Worm (Caenorhabditis elegans): Measurements from ENCODE around the gene C25H3.11.
A peak's percentile ranks its signal among the peaks of the same experiment; 100 is the strongest.

C25H3.11 gene

DNA sequence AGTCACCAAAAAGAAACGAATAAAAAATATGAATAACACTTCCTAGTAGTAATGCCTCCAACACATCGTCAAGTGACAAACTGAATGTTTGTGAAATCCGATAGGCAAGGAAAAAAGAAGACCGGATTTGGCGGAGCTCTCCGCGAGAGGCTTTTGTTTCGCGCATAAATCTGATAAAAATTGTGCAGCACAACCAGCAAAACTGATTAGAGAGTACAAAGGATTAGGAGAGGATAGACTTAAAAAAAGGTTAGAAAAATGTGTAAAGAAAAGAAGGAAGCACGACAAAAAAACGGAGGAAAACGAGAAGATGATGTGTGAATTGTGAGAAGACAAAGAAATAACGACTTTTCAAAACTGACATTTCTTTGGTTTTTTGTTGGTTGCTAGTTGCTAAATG, 38.9 kb upstream of the C25H3.11 start, which contains the start of gene rab-3:
rab-3 (minus strand) TSS at position 147 of the 400 bp plus-strand sequence.
- TF ChIP-seq ceh-39 (tag; optimal IDR thresholded peaks at IDR 0.05) (no peak), ces-1 (GFP tag; optimal IDR thresholded peaks at IDR 0.05) (peak; percentile 72)

DNA sequence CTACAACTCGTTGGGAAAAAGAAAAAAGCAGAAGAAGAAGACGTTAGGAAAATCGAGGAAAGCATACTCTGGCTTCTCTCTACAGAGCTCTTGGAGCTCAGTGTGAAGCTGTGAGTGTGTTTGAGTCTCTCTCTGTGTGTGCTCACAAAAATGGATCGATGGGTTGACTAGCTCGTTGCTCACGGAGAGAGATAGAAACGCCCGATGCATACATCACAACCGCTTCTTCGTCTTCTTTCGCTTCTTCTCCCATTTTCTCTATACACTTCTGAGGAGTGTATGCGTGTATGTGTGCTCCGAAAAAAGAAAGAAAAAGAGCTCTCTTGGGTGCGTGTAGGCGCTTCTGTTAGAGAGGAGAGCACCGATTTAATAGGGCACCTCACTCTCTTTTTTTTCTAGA, 36.3 kb upstream of the C25H3.11 start:
- no peak for TF ChIP-seq nhr-76 (tag; optimal IDR thresholded peaks at IDR 0.05)
- TF ChIP-seq mep-1 (tag; optimal IDR thresholded peaks at IDR 0.05), result peak; percentile 25
- no peak for TF ChIP-seq pha-4 (tag; optimal IDR thresholded peaks at IDR 0.05)
- no peak for TF ChIP-seq M03D4.4 (tag; optimal IDR thresholded peaks at IDR 0.05)
- TF ChIP-seq snpc-4 (tag; optimal IDR thresholded peaks at IDR 0.05), result no peak
- TF ChIP-seq flh-1 (GFP tag; optimal IDR thresholded peaks at IDR 0.05), result no peak
- TF ChIP-seq unc-62 (GFP tag; optimal IDR thresholded peaks at IDR 0.05), result no peak
- TF ChIP-seq nhr-2 (tag; optimal IDR thresholded peaks at IDR 0.05), result no peak
- TF ChIP-seq nhr-12 (tag; optimal IDR thresholded peaks at IDR 0.05), result no peak
- no peak for TF ChIP-seq drap-1 (GFP tag; optimal IDR thresholded peaks at IDR 0.05)
- no peak for TF ChIP-seq cnd-1 (tag; optimal IDR thresholded peaks at IDR 0.05)
- no peak for TF ChIP-seq mab-5 (tag; optimal IDR thresholded peaks at IDR 0.05)
- TF ChIP-seq ces-1 (GFP tag; optimal IDR thresholded peaks at IDR 0.05), result peak; percentile 63

DNA sequence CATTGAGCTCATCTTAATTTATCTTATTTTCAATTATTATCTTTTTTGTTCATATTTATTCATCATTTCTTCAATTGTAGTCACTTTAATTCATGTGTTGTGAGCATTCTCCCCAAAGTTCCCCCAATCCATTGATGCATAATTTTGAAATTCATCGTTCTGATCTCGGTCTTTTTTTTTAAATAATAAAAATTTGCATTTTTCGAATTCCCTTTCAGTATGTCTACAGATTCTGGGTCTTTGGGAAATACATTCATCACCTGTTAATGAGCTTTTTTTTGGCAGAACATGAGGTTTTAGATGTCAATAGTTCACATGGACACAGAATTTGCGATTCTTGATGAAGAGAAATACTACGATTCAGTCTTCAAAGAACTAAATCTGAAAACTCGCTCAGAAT, 31.0 kb upstream of the C25H3.11 start, which contains the start of gene damt-1:
damt-1 (plus strand) TSS at position 301 of the 400 bp plus-strand sequence.
- TF ChIP-seq nhr-76 (tag; optimal IDR thresholded peaks at IDR 0.05) (no peak), ceh-83 (GFP tag; optimal IDR thresholded peaks at IDR 0.05) (no peak), blmp-1 (tag; optimal IDR thresholded peaks at IDR 0.05) (no peak), sem-2 (GFP tag; optimal IDR thresholded peaks at IDR 0.05) (no peak), zip-8 (tag; optimal IDR thresholded peaks at IDR 0.05) (no peak), M03D4.4 (tag; optimal IDR thresholded peaks at IDR 0.05) (no peak), mab-5 (tag; optimal IDR thresholded peaks at IDR 0.05) (no peak), unc-39 (tag; optimal IDR thresholded peaks at IDR 0.05) (no peak), bed-3 (GFP tag; optimal IDR thresholded peaks at IDR 0.05) (no peak), nhr-28 (tag; optimal IDR thresholded peaks at IDR 0.05) (no peak), lsy-2 (tag; optimal IDR thresholded peaks at IDR 0.05) (no peak), lin-32 (GFP tag; optimal IDR thresholded peaks at IDR 0.05) (no peak), sptf-1 (tag; optimal IDR thresholded peaks at IDR 0.05) (no peak), flh-1 (GFP tag; optimal IDR thresholded peaks at IDR 0.05) (no peak), pha-4 (tag; optimal IDR thresholded peaks at IDR 0.05) (no peak), ztf-11 (tag; optimal IDR thresholded peaks at IDR 0.05) (no peak), unc-62 (GFP tag; optimal IDR thresholded peaks at IDR 0.05) (no peak), elt-1 (tag; optimal IDR thresholded peaks at IDR 0.05; ENCODE audit: borderline replicate concordance, insufficient read depth) (no peak)

DNA sequence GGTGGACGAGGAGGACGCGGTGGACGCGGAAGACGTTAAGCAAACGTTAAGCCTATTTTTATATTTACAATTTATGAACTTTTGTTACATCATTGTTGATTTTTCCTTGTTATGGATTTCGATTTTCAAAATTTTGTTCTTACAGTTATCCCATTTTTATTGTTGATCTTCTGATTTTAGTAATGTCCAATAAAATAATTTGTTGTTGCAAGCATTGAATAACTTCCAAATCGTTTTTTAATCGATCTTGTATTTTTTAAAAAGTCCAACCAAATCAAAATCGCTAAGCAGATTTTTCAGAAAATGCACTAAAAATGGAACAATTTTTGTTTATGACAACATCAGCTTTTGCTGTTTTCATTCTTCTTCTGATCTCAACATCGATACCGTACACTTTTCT, 29.0 kb upstream of the C25H3.11 start, which contains the start of gene zipt-3:
zipt-3 (plus strand) TSS at position 301 of the 400 bp plus-strand sequence.
- no peak for TF ChIP-seq sptf-1 (tag; optimal IDR thresholded peaks at IDR 0.05)
- no peak for TF ChIP-seq ham-2 (GFP tag; optimal IDR thresholded peaks at IDR 0.05)
- no peak for TF ChIP-seq nhr-28 (tag; optimal IDR thresholded peaks at IDR 0.05)
- no peak for TF ChIP-seq flh-1 (GFP tag; optimal IDR thresholded peaks at IDR 0.05)
- TF ChIP-seq ceh-43 (GFP tag; optimal IDR thresholded peaks at IDR 0.05), result no peak
- TF ChIP-seq ztf-11 (tag; optimal IDR thresholded peaks at IDR 0.05), result no peak
- TF ChIP-seq ceh-83 (GFP tag; optimal IDR thresholded peaks at IDR 0.05), result no peak
- no peak for TF ChIP-seq mab-5 (tag; optimal IDR thresholded peaks at IDR 0.05)
- TF ChIP-seq zip-8 (tag; optimal IDR thresholded peaks at IDR 0.05), result no peak
- no peak for TF ChIP-seq bed-3 (GFP tag; optimal IDR thresholded peaks at IDR 0.05)
- no peak for TF ChIP-seq nhr-2 (tag; optimal IDR thresholded peaks at IDR 0.05)
- no peak for TF ChIP-seq lsy-2 (tag; optimal IDR thresholded peaks at IDR 0.05)
- no peak for TF ChIP-seq elt-1 (tag; optimal IDR thresholded peaks at IDR 0.05; ENCODE audit: borderline replicate concordance, insufficient read depth)
- TF ChIP-seq sem-2 (GFP tag; optimal IDR thresholded peaks at IDR 0.05), result no peak
- no peak for TF ChIP-seq ceh-39 (tag; optimal IDR thresholded peaks at IDR 0.05)

DNA sequence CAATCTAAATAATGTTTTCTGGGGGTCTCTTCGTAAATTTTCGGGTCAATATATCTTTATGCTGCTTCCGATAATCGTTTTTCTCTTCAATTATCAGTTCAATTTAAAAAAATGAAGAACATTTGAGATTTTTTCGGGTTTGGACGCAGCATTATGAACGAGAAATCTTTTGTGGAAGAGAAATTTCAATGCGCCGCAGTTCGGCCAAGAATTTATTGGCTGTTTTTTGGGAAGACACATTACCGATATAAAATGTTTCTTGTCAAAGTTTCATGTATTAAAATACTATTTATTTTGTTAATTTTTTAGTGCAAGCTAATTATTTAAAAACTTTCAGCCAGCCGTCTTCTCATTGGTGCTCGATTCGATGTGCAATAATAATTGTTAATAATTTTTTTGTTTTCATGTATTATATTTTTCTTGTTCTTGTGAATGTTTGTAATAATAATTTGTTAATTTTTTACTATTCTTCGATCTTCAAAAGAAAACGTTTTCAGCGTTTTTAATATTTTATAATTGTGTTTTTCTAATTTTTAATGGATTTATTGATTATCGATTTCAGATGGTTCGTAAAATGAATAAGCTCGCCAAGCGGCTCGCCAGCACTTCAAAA, 27.0 kb upstream of the C25H3.11 start, which contains the start of the genes C18A3.10 and C18A3.3:
C18A3.10 (minus strand) TSS at position 101 of the 613 bp plus-strand sequence.
C18A3.3 (plus strand) TSS at position 563 of the 613 bp plus-strand sequence.
- no peak for TF ChIP-seq tbx-8 (GFP tag; optimal IDR thresholded peaks at IDR 0.05)
- TF ChIP-seq blmp-1 (tag; optimal IDR thresholded peaks at IDR 0.05), result no peak
- no peak for TF ChIP-seq ceh-83 (GFP tag; optimal IDR thresholded peaks at IDR 0.05)
- TF ChIP-seq elt-1 (tag; optimal IDR thresholded peaks at IDR 0.05; ENCODE audit: borderline replicate concordance, insufficient read depth), result no peak
- TF ChIP-seq nhr-2 (tag; optimal IDR thresholded peaks at IDR 0.05), result no peak
- TF ChIP-seq unc-39 (tag; optimal IDR thresholded peaks at IDR 0.05), result no peak
- TF ChIP-seq nhr-12 (tag; optimal IDR thresholded peaks at IDR 0.05), result no peak
- no peak for TF ChIP-seq flh-1 (GFP tag; optimal IDR thresholded peaks at IDR 0.05)
- TF ChIP-seq zip-8 (tag; optimal IDR thresholded peaks at IDR 0.05), result no peak
- TF ChIP-seq lsy-2 (tag; optimal IDR thresholded peaks at IDR 0.05), result no peak
- no peak for TF ChIP-seq bed-3 (GFP tag; optimal IDR thresholded peaks at IDR 0.05)
- TF ChIP-seq unc-62 (GFP tag; optimal IDR thresholded peaks at IDR 0.05), result no peak
- no peak for TF ChIP-seq lin-32 (GFP tag; optimal IDR thresholded peaks at IDR 0.05)
- TF ChIP-seq elt-3 (tag; optimal IDR thresholded peaks at IDR 0.05), result no peak
- TF ChIP-seq lin-13 (tag; optimal IDR thresholded peaks at IDR 0.05), result no peak
- no peak for TF ChIP-seq mep-1 (tag; optimal IDR thresholded peaks at IDR 0.05)
- no peak for TF ChIP-seq sem-2 (GFP tag; optimal IDR thresholded peaks at IDR 0.05)
